Worm (Caenorhabditis elegans): ENCODE results near the gene C36A4.11.

Gene C36A4.11

ce11 chrIII:3883146-3883545 is 42.8 kb downstream of the C36A4.11 start:
- TF ChIP-seq hlh-1 (tag; optimal IDR thresholded peaks at IDR 0.05) = no peak
- no peak for TF ChIP-seq mep-1 (tag; optimal IDR thresholded peaks at IDR 0.05)
- no peak for TF ChIP-seq elt-3 (tag; optimal IDR thresholded peaks at IDR 0.05)
- no peak for TF ChIP-seq unc-62 (GFP tag; optimal IDR thresholded peaks at IDR 0.05)
- TF ChIP-seq drap-1 (GFP tag; optimal IDR thresholded peaks at IDR 0.05) = no peak
- no peak for TF ChIP-seq M03D4.4 (tag; optimal IDR thresholded peaks at IDR 0.05)
- TF ChIP-seq flh-1 (GFP tag; optimal IDR thresholded peaks at IDR 0.05) = no peak
- no peak for TF ChIP-seq bed-3 (GFP tag; optimal IDR thresholded peaks at IDR 0.05)
- no peak for TF ChIP-seq unc-39 (tag; optimal IDR thresholded peaks at IDR 0.05)
- TF ChIP-seq ceh-43 (GFP tag; optimal IDR thresholded peaks at IDR 0.05) = no peak
- TF ChIP-seq sptf-1 (tag; optimal IDR thresholded peaks at IDR 0.05) = no peak
- no peak for TF ChIP-seq ceh-39 (tag; optimal IDR thresholded peaks at IDR 0.05)
- no peak for TF ChIP-seq nhr-12 (tag; optimal IDR thresholded peaks at IDR 0.05)
- TF ChIP-seq zip-8 (tag; optimal IDR thresholded peaks at IDR 0.05) = no peak
- no peak for TF ChIP-seq ham-2 (GFP tag; optimal IDR thresholded peaks at IDR 0.05)
- TF ChIP-seq lsy-2 (tag; optimal IDR thresholded peaks at IDR 0.05) = no peak
- no peak for TF ChIP-seq snpc-4 (tag; optimal IDR thresholded peaks at IDR 0.05)
- TF ChIP-seq nhr-2 (tag; optimal IDR thresholded peaks at IDR 0.05) = no peak
- no peak for TF ChIP-seq cnd-1 (tag; optimal IDR thresholded peaks at IDR 0.05)
- TF ChIP-seq nhr-76 (tag; optimal IDR thresholded peaks at IDR 0.05) = no peak

ce11 chrIII:3887586-3887985 is 47.2 kb downstream of the C36A4.11 start:
- no peak for TF ChIP-seq blmp-1 (tag; optimal IDR thresholded peaks at IDR 0.05)
- no peak for TF ChIP-seq nhr-237 (tag; optimal IDR thresholded peaks at IDR 0.05)
- no peak for TF ChIP-seq bed-3 (GFP tag; optimal IDR thresholded peaks at IDR 0.05)
- TF ChIP-seq ceh-39 (tag; optimal IDR thresholded peaks at IDR 0.05) = no peak
- TF ChIP-seq flh-1 (GFP tag; optimal IDR thresholded peaks at IDR 0.05) = no peak
- TF ChIP-seq elt-3 (tag; optimal IDR thresholded peaks at IDR 0.05) = no peak
- TF ChIP-seq unc-120 (tag; optimal IDR thresholded peaks at IDR 0.05; ENCODE audit: poor library complexity, severe bottlenecking) = no peak
- TF ChIP-seq cnd-1 (tag; optimal IDR thresholded peaks at IDR 0.05) = no peak
- TF ChIP-seq sem-2 (GFP tag; optimal IDR thresholded peaks at IDR 0.05) = no peak
- TF ChIP-seq sptf-1 (tag; optimal IDR thresholded peaks at IDR 0.05) = no peak
- no peak for TF ChIP-seq mab-5 (tag; optimal IDR thresholded peaks at IDR 0.05)
- TF ChIP-seq unc-39 (tag; optimal IDR thresholded peaks at IDR 0.05) = no peak
- TF ChIP-seq lsy-2 (tag; optimal IDR thresholded peaks at IDR 0.05) = no peak
- TF ChIP-seq nhr-76 (tag; optimal IDR thresholded peaks at IDR 0.05) = no peak
- TF ChIP-seq tbx-8 (GFP tag; optimal IDR thresholded peaks at IDR 0.05) = no peak
- TF ChIP-seq M03D4.4 (tag; optimal IDR thresholded peaks at IDR 0.05) = no peak

- TF ChIP-seq lsy-2 (tag; optimal IDR thresholded peaks at IDR 0.05) = no peak
- TF ChIP-seq ceh-39 (tag; optimal IDR thresholded peaks at IDR 0.05) = no peak
- TF ChIP-seq unc-39 (tag; optimal IDR thresholded peaks at IDR 0.05) = no peak
- no peak for TF ChIP-seq flh-1 (GFP tag; optimal IDR thresholded peaks at IDR 0.05)
- no peak for TF ChIP-seq blmp-1 (tag; optimal IDR thresholded peaks at IDR 0.05)
- no peak for TF ChIP-seq mls-2 (tag; optimal IDR thresholded peaks at IDR 0.05)
- no peak for TF ChIP-seq nhr-28 (tag; optimal IDR thresholded peaks at IDR 0.05)
- TF ChIP-seq nhr-76 (tag; optimal IDR thresholded peaks at IDR 0.05) = no peak
- no peak for TF ChIP-seq nhr-12 (tag; optimal IDR thresholded peaks at IDR 0.05)
- TF ChIP-seq nhr-2 (tag; optimal IDR thresholded peaks at IDR 0.05) = no peak
- TF ChIP-seq drap-1 (GFP tag; optimal IDR thresholded peaks at IDR 0.05) = no peak
- TF ChIP-seq mep-1 (tag; optimal IDR thresholded peaks at IDR 0.05) = no peak
- no peak for TF ChIP-seq ceh-43 (GFP tag; optimal IDR thresholded peaks at IDR 0.05)
- TF ChIP-seq unc-62 (GFP tag; optimal IDR thresholded peaks at IDR 0.05) = no peak
- no peak for TF ChIP-seq unc-120 (tag; optimal IDR thresholded peaks at IDR 0.05; ENCODE audit: poor library complexity, severe bottlenecking)
- no peak for TF ChIP-seq elt-3 (tag; optimal IDR thresholded peaks at IDR 0.05)
- TF ChIP-seq sem-2 (GFP tag; optimal IDR thresholded peaks at IDR 0.05) = no peak
Measured at ce11 chrIII:3889896-3890295, 49.5 kb downstream of the C36A4.11 start.
